Fruit fly (Drosophila melanogaster) whole organism, adult: ENCODE results near the gene Hrd3.

Experiments
- CG5204 ChIP-seq: fragments of 200-800 bp; sonication (Bioruptor generic); optimal IDR thresholded peaks from 2 replicates; lab custom pipeline; 2016; ENCODE audit warnings: missing biosample characterization, missing genetic modification characterization
- Hr96 ChIP-seq: fragments of 200-800 bp; sonication (Bioruptor generic); optimal IDR thresholded peaks from 2 replicates; lab custom pipeline; 2016; ENCODE audit warnings: missing biosample characterization, missing genetic modification characterization
- kay ChIP-seq: fragments of 200-800 bp; sonication (Bioruptor generic); peaks from one replicate; lab custom pipeline; 2016; ENCODE audit warnings: missing biosample characterization, missing genetic modification characterization, borderline replicate concordance
- ovo ChIP-seq: fragments of 200-800 bp; sonication (Bioruptor generic); optimal IDR thresholded peaks from 2 replicates; lab custom pipeline; 2016; ENCODE audit warnings: missing biosample characterization, missing genetic modification characterization

- TF ChIP-seq CG5204 (GFP tag; lab: Kevin White, UChicago) (no peak), ovo (GFP tag; lab: Kevin White, UChicago) (no peak), Hr96 (no peak), kay (no peak)
These were observed 23.6 kb downstream of the Hrd3 start for dm6 chr3R:23734573-23735404.
